Worm (Caenorhabditis elegans) whole organism, mixed stage, embryonic: ENCODE data around the gene F36H5.18.
A peak's percentile ranks its signal among the peaks of the same experiment; 100 is the strongest.

Experiments used
- M03D4.4 ChIP-seq: sonication (generic microtip); optimal IDR thresholded peaks from 2 replicates; lab custom pipeline; 2017; ENCODE audit warnings: mild to moderate bottlenecking, missing genetic modification characterization, missing compliant biosample characterization
- blmp-1 ChIP-seq: fragments of 150-350 bp; optimal IDR thresholded peaks from 2 replicates; lab custom pipeline; 2014; ENCODE audit warnings: missing biosample characterization, missing genetic modification characterization
- ceh-39 ChIP-seq: fragments of 150-350 bp; optimal IDR thresholded peaks from 2 replicates; lab custom pipeline; 2014; ENCODE audit warnings: missing biosample characterization, missing genetic modification characterization
- ceh-43 ChIP-seq: fragments of 200-800 bp; sonication (Bioruptor generic); optimal IDR thresholded peaks from 2 replicates; lab custom pipeline; 2018; ENCODE audit warnings: mild to moderate bottlenecking, missing genetic modification characterization, moderate library complexity, missing compliant biosample characterization
- ceh-83 ChIP-seq: fragments of 200-800 bp; sonication (Bioruptor generic); optimal IDR thresholded peaks from 2 replicates; lab custom pipeline; 2018; ENCODE audit warnings: mild to moderate bottlenecking, missing genetic modification characterization, missing compliant biosample characterization
- ces-1 ChIP-seq: fragments of 150-350 bp; optimal IDR thresholded peaks from 2 replicates; lab custom pipeline; 2014; ENCODE audit warnings: missing biosample characterization, missing genetic modification reagents, missing genetic modification characterization
- cnd-1 ChIP-seq: fragments of 200-800 bp; sonication (Bioruptor generic); optimal IDR thresholded peaks from 2 replicates; lab custom pipeline; 2018; ENCODE audit warnings: mild to moderate bottlenecking, missing genetic modification characterization, missing compliant biosample characterization
- drap-1 ChIP-seq: fragments of 200-800 bp; sonication (Bioruptor generic); optimal IDR thresholded peaks from 3 replicates; lab custom pipeline; 2018; ENCODE audit warnings: mild to moderate bottlenecking, missing genetic modification characterization, missing compliant biosample characterization
- elt-1 ChIP-seq: sonication (generic microtip); optimal IDR thresholded peaks from 2 replicates; lab custom pipeline; 2017; ENCODE audit warnings: missing genetic modification characterization, mild to moderate bottlenecking, missing compliant biosample characterization, antibody characterized with exemption, moderate library complexity, borderline replicate concordance; ENCODE audit not compliant: insufficient read depth
- elt-3 ChIP-seq: fragments of 150-350 bp; optimal IDR thresholded peaks from 2 replicates; lab custom pipeline; 2014; ENCODE audit warnings: missing biosample characterization, missing genetic modification characterization
- flh-1 ChIP-seq: fragments of 200-800 bp; sonication (Bioruptor generic); optimal IDR thresholded peaks from 2 replicates; lab custom pipeline; 2018; ENCODE audit warnings: mild to moderate bottlenecking, missing genetic modification characterization, moderate library complexity, missing compliant biosample characterization
- ham-2 ChIP-seq: fragments of 200-800 bp; sonication (Bioruptor generic); optimal IDR thresholded peaks from 2 replicates; lab custom pipeline; 2018; ENCODE audit warnings: mild to moderate bottlenecking, missing genetic modification characterization, missing compliant biosample characterization
- hlh-1 ChIP-seq: fragments of 150-350 bp; optimal IDR thresholded peaks from 2 replicates; lab custom pipeline; 2014; ENCODE audit warnings: missing biosample characterization, missing genetic modification reagents, missing genetic modification characterization
- lin-13 ChIP-seq: fragments of 150-350 bp; optimal IDR thresholded peaks from 2 replicates; lab custom pipeline; 2014; ENCODE audit warnings: missing biosample characterization, missing genetic modification characterization
- lin-32 ChIP-seq: fragments of 200-800 bp; sonication (Bioruptor generic); optimal IDR thresholded peaks from 2 replicates; lab custom pipeline; 2018; ENCODE audit warnings: mild to moderate bottlenecking, missing genetic modification characterization, missing compliant biosample characterization
- lsy-2 ChIP-seq: fragments of 150-350 bp; optimal IDR thresholded peaks from 2 replicates; lab custom pipeline; 2014; ENCODE audit warnings: missing biosample characterization, missing genetic modification characterization
- mab-5 ChIP-seq: fragments of 150-350 bp; optimal IDR thresholded peaks from 2 replicates; lab custom pipeline; 2014; ENCODE audit warnings: missing biosample characterization, missing genetic modification characterization
- mep-1 ChIP-seq: fragments of 150-350 bp; optimal IDR thresholded peaks from 2 replicates; lab custom pipeline; 2017; ENCODE audit warnings: missing biosample characterization, missing genetic modification reagents, missing genetic modification characterization, inconsistent platforms
- nhr-12 ChIP-seq: fragments of 150-350 bp; optimal IDR thresholded peaks from 2 replicates; lab custom pipeline; 2014; ENCODE audit warnings: missing biosample characterization, missing genetic modification characterization
- nhr-2 ChIP-seq: fragments of 150-350 bp; optimal IDR thresholded peaks from 2 replicates; lab custom pipeline; 2014; ENCODE audit warnings: missing biosample characterization, missing genetic modification characterization
- nhr-28 ChIP-seq: fragments of 150-350 bp; optimal IDR thresholded peaks from 2 replicates; lab custom pipeline; 2014; ENCODE audit warnings: missing biosample characterization, missing genetic modification characterization
- nhr-76 ChIP-seq: sonication (generic microtip); optimal IDR thresholded peaks from 2 replicates; lab custom pipeline; 2017; ENCODE audit warnings: missing biosample characterization, missing genetic modification characterization
- pha-4 ChIP-seq: fragments of 150-350 bp; optimal IDR thresholded peaks from 2 replicates; lab custom pipeline; 2018; ENCODE audit warnings: missing biosample characterization, missing genetic modification reagents, missing genetic modification characterization
- sem-2 ChIP-seq: fragments of 200-800 bp; sonication (Bioruptor generic); optimal IDR thresholded peaks from 2 replicates; lab custom pipeline; 2018; ENCODE audit warnings: mild to moderate bottlenecking, missing genetic modification characterization, missing compliant biosample characterization
- snpc-4 ChIP-seq: fragments of 150-350 bp; optimal IDR thresholded peaks from 2 replicates; lab custom pipeline; 2014; ENCODE audit warnings: missing biosample characterization, missing genetic modification characterization
- sptf-1 ChIP-seq: sonication (generic microtip); optimal IDR thresholded peaks from 2 replicates; lab custom pipeline; 2017; ENCODE audit warnings: mild to moderate bottlenecking, missing genetic modification characterization, moderate library complexity, missing compliant biosample characterization
- tbx-8 ChIP-seq: fragments of 200-800 bp; sonication (Bioruptor generic); optimal IDR thresholded peaks from 2 replicates; lab custom pipeline; 2018; ENCODE audit warnings: mild to moderate bottlenecking, missing genetic modification characterization, moderate library complexity, missing compliant biosample characterization
- unc-120 ChIP-seq: sonication (generic microtip); optimal IDR thresholded peaks from 2 replicates; lab custom pipeline; 2017; ENCODE audit warnings: missing genetic modification characterization, missing compliant biosample characterization; ENCODE audit not compliant: poor library complexity, severe bottlenecking
- unc-39 ChIP-seq: fragments of 150-350 bp; optimal IDR thresholded peaks from 2 replicates; lab custom pipeline; 2014; ENCODE audit warnings: missing biosample characterization, missing genetic modification characterization
- unc-62 ChIP-seq: fragments of 150-350 bp; optimal IDR thresholded peaks from 2 replicates; lab custom pipeline; 2014; ENCODE audit warnings: missing biosample characterization, missing genetic modification reagents, missing genetic modification characterization
- ztf-11 ChIP-seq: fragments of 150-350 bp; optimal IDR thresholded peaks from 2 replicates; lab custom pipeline; 2014; ENCODE audit warnings: missing biosample characterization, missing genetic modification characterization

F36H5.18 gene

DNA sequence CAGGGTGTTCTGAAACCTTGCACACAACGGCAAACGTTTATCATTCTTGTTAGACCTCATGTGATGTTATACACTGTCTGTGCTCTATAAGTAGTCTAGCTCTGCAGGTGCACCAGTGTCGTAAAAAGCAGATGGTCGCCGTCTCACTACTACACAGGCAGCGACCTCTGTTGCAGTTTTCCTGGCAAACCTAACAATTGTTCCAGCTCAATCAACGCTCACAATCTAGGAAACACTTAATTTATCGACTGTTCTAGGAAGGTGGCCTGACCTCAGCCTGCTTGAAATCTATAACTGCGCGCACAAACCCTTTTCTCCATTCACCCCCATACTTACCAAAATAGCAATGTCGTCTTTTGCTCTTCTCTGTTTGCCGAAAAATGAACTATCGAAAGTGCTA, 35.4 kb upstream of the F36H5.18 start, which contains the start of gene fbxb-11:
TSS of gene fbxb-11 (plus strand) at position 301 of the 400 bp plus-strand sequence.
- TF ChIP-seq lin-13 (tag; lab: Kevin White, UChicago) (no peak), lsy-2 (no peak), sem-2 (GFP tag; lab: Kevin White, UChicago) (no peak), ceh-43 (GFP tag; lab: Kevin White, UChicago) (no peak), lin-32 (GFP tag; lab: Kevin White, UChicago) (no peak), mep-1 (tag; lab: Kevin White, UChicago) (no peak)
- TF ChIP-seq, all 35 proteins: peak for 0

ce11 chrII:1725735-1726134, 34.0 kb upstream of the F36H5.18 start, which contains the start of gene F45C12.17:
Gene F45C12.17, plus strand, starts transcription at chrII:1726111.
- TF ChIP-seq sem-2 (GFP tag; lab: Kevin White, UChicago) (no peak), ces-1 (GFP tag; lab: Kevin White, UChicago) (no peak), ceh-39 (tag; lab: Kevin White, UChicago) (peak; percentile 12), ceh-83 (no peak), elt-3 (tag; lab: Kevin White, UChicago) (no peak), ztf-11 (tag; lab: Kevin White, UChicago) (no peak), tbx-8 (GFP tag; lab: Kevin White, UChicago) (no peak)

DNA sequence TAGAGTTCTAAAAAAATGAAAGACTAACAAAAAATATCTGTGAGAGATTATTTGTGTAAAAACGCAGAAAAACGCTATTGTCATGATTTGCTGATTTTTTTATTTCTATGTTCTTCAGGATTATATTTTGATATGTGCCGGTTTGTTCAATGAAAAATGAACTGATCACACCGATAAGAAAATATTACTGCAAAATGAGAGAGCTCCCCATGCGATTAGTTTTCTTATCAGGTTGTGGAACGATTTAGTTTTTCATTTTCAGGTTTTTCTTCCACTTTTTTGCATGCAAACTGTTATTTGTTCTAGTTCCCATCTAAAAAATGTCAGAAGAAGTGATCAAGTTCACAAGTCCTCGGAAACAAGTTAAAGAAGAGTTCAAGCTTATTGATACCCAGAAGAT, 31.4 kb upstream of the F36H5.18 start, which contains the start of gene btb-9:
TSS of gene btb-9 (plus strand) at position 254 of the 400 bp plus-strand sequence.
- no peak for TF ChIP-seq mab-5 (tag; lab: Kevin White, UChicago)
- TF ChIP-seq sptf-1: no peak
- no peak for TF ChIP-seq nhr-12
- no peak for TF ChIP-seq unc-120
- no peak for TF ChIP-seq lsy-2
- TF ChIP-seq nhr-76 (tag; lab: Kevin White, UChicago): no peak
- TF ChIP-seq unc-39 (tag; lab: Kevin White, UChicago): no peak
- no peak for TF ChIP-seq lin-13 (tag; lab: Kevin White, UChicago)
- TF ChIP-seq drap-1 (GFP tag; lab: Kevin White, UChicago): no peak

ce11 chrII:1730103-1730502, 29.6 kb upstream of the F36H5.18 start, which contains the start of gene ceh-81:
Gene ceh-81, plus strand, starts transcription at chrII:1730403.
- no peak for TF ChIP-seq nhr-2 (tag; lab: Kevin White, UChicago)
- TF ChIP-seq flh-1 (GFP tag; lab: Kevin White, UChicago): no peak
- TF ChIP-seq nhr-28 (tag; lab: Kevin White, UChicago): no peak
- no peak for TF ChIP-seq sem-2 (GFP tag; lab: Kevin White, UChicago)
- no peak for TF ChIP-seq hlh-1
- TF ChIP-seq lin-13 (tag; lab: Kevin White, UChicago): no peak
- no peak for TF ChIP-seq mab-5 (tag; lab: Kevin White, UChicago)
- no peak for TF ChIP-seq cnd-1 (tag; lab: Kevin White, UChicago)
- no peak for TF ChIP-seq sptf-1
- no peak for TF ChIP-seq elt-3 (tag; lab: Kevin White, UChicago)
- TF ChIP-seq ces-1 (GFP tag; lab: Kevin White, UChicago): no peak
- TF ChIP-seq ceh-39 (tag; lab: Kevin White, UChicago): no peak
- no peak for TF ChIP-seq elt-1 (tag; lab: Kevin White, UChicago)

DNA sequence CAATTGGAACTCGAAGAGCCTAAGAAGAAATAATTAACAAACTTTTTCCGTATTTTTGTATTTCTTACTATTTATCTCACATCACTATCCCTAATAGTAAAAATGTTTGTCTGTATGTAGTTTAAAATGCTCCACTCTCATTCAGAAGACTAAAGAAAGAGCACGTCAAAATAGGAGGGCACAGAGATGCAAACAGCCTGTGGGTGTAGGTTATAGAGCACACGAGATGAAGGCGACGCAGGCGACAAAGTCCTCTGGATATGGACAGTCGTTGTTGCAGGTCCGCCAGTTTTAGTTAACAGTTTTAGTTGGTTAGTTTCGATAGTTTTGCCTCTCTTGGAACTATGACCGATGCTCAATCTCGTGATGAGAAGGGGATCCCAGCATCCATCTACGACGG, 27.8 kb upstream of the F36H5.18 start, which contains the start of gene ceh-82:
TSS of gene ceh-82 (plus strand) at position 301 of the 400 bp plus-strand sequence.
- TF ChIP-seq snpc-4 (tag; lab: Kevin White, UChicago): no peak
- no peak for TF ChIP-seq blmp-1 (tag; lab: Kevin White, UChicago)
- TF ChIP-seq ceh-39 (tag; lab: Kevin White, UChicago): no peak
- TF ChIP-seq unc-62 (GFP tag; lab: Kevin White, UChicago): no peak
- TF ChIP-seq ceh-43 (GFP tag; lab: Kevin White, UChicago): no peak
- TF ChIP-seq nhr-12: no peak

- TF ChIP-seq sptf-1 (no peak), M03D4.4 (tag; lab: Kevin White, UChicago) (no peak), pha-4 (no peak), ceh-43 (GFP tag; lab: Kevin White, UChicago) (no peak), unc-62 (GFP tag; lab: Kevin White, UChicago) (no peak), ces-1 (GFP tag; lab: Kevin White, UChicago) (no peak), ham-2 (GFP tag; lab: Kevin White, UChicago) (no peak), drap-1 (GFP tag; lab: Kevin White, UChicago) (no peak), ceh-39 (tag; lab: Kevin White, UChicago) (no peak), flh-1 (GFP tag; lab: Kevin White, UChicago) (no peak), lin-32 (GFP tag; lab: Kevin White, UChicago) (no peak), lsy-2 (no peak)
These were observed 24.6 kb upstream of the F36H5.18 start for ce11 chrII:1735145-1735544.
